Fruit fly (Drosophila melanogaster): ENCODE measurements around the gene Bet5.
A peak's percentile ranks its signal among the peaks of the same experiment; 100 is the strongest.

DNA sequence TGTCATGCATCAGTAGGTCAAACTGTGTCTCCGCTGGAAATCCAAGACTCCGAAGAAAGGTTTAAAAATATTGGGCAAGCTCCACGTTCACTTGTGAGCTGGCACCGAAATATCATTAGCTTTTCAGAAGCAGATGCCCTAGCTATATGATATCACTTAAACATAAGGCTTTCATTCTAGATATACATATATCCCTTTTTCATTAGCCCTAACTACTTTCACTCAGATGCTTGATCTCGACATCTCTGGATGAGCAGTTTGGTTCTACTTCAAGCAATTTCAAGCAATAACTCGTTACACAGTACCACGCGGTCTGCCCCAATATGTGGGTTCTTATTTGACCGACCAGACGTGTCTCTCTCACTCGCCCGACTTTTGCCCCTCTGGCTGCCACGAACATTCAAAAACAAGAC, 11.4 kb downstream of the Bet5 start:
- TF ChIP-seq Hr83 (GFP tag; optimal IDR thresholded peaks at IDR 0.05; ENCODE audit: poor library complexity, severe bottlenecking) (no peak), psq (GFP tag; optimal IDR thresholded peaks at IDR 0.05) (peak; percentile 57), br (GFP tag; optimal IDR thresholded peaks at IDR 0.05) (peak; percentile 47), Myc (optimal IDR thresholded peaks at IDR 0.05) (no peak), ey (GFP tag; optimal IDR thresholded peaks at IDR 0.05) (peak; percentile 72), dmrt93B (GFP tag; optimal IDR thresholded peaks at IDR 0.05) (peak; percentile 21), fru (GFP tag; optimal IDR thresholded peaks at IDR 0.05) (peak; percentile 74)

Data from whole organism, wandering third instar larva.